Worm (Caenorhabditis elegans): Measurements from ENCODE around the gene ncx-7.

DNA sequence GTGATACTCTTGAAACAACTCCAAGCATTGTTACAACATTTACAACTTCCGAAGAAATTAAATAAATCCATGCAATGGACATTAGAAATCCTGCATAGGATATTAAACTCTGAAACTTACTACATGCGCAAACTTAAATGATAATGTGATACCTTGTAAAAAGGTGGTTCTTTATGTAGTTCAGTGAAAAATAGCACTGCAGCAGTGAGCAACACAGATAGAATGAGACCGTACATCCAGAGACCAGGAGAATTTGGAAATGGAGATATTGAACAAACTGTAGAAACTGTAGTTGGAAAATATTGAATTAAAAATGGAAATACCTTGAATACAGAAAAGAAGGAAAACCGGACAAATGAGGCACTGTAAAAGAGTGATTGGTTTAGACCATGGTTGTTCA is 8.9 kb downstream of the ncx-7 start:
- no peak for TF ChIP-seq nhr-28 (tag; optimal IDR thresholded peaks at IDR 0.05)
- TF ChIP-seq ceh-82 (tag; optimal IDR thresholded peaks at IDR 0.05) = no peak
- no peak for TF ChIP-seq ceh-90 (tag; optimal IDR thresholded peaks at IDR 0.05)
- no peak for TF ChIP-seq ets-5 (GFP tag; IDR thresholded peaks at IDR 0.05)
- TF ChIP-seq zag-1 (tag; optimal IDR thresholded peaks at IDR 0.05) = no peak
- TF ChIP-seq sox-4 (tag; optimal IDR thresholded peaks at IDR 0.05) = no peak
- no peak for TF ChIP-seq pqm-1 (tag; optimal IDR thresholded peaks at IDR 0.05)
- no peak for TF ChIP-seq nhr-237 (tag; optimal IDR thresholded peaks at IDR 0.05)
- TF ChIP-seq tbx-2 (tag; optimal IDR thresholded peaks at IDR 0.05) = no peak
- TF ChIP-seq unc-62 (GFP tag; optimal IDR thresholded peaks at IDR 0.05) = no peak
